Fruit fly (Drosophila melanogaster) whole organism, embryonic: Measurements from ENCODE around the gene TotA.

ENCODE experiments used
- ATbp ChIP-seq: fragments of 200-800 bp; sonication (Bioruptor generic); optimal IDR thresholded peaks from 2 replicates; lab custom pipeline; 2017; ENCODE audit warnings: missing biosample characterization, mild to moderate bottlenecking, missing genetic modification characterization, missing genetic modification reagents
- B-H1 ChIP-seq: fragments of 200-800 bp; sonication (Bioruptor generic); IDR thresholded peaks from 3 replicates; pipeline ENCODE4 v1.3.6; 2022; ENCODE audit warnings: missing biosample characterization, missing genetic modification characterization
- CG1024 ChIP-seq: fragments of 200-800 bp; sonication (Bioruptor generic); IDR thresholded peaks from 2 replicates; pipeline ENCODE4 v1.3.6; 2022; ENCODE audit warnings: missing biosample characterization, missing genetic modification characterization
- CG10366 ChIP-seq: fragments of 200-800 bp; sonication (Bioruptor generic); IDR thresholded peaks from 2 replicates; pipeline ENCODE4 v1.3.6; 2022; ENCODE audit warnings: missing biosample characterization, missing genetic modification characterization
- CG10543 ChIP-seq: fragments of 200-800 bp; sonication (Bioruptor generic); optimal IDR thresholded peaks from 3 replicates; lab custom pipeline; 2017; ENCODE audit warnings: missing biosample characterization, mild to moderate bottlenecking, missing genetic modification characterization, moderate library complexity
- CG13287 ChIP-seq: fragments of 200-800 bp; sonication (Bioruptor generic); IDR thresholded peaks from 2 replicates; pipeline ENCODE4 v1.3.6; 2022; ENCODE audit warnings: missing biosample characterization, missing genetic modification characterization; ENCODE audit not compliant: partially characterized antibody
- CG13296 ChIP-seq: fragments of 200-800 bp; sonication (Bioruptor generic); optimal IDR thresholded peaks from 3 replicates; lab custom pipeline; 2018; ENCODE audit warnings: missing biosample characterization, mild to moderate bottlenecking, missing genetic modification characterization
- CG13894 ChIP-seq: fragments of 200-800 bp; sonication (Bioruptor generic); optimal IDR thresholded peaks from 3 replicates; lab custom pipeline; 2018; ENCODE audit warnings: missing biosample characterization, mild to moderate bottlenecking, missing genetic modification characterization, moderate library complexity
- CG15073 ChIP-seq: fragments of 200-800 bp; sonication (Bioruptor generic); optimal IDR thresholded peaks from 2 replicates; lab custom pipeline; 2016; ENCODE audit warnings: missing biosample characterization, missing genetic modification characterization
- CG18599 ChIP-seq: fragments of 200-800 bp; sonication (Bioruptor generic); optimal IDR thresholded peaks from 3 replicates; lab custom pipeline; 2017; ENCODE audit warnings: missing biosample characterization, missing genetic modification characterization, mild to moderate bottlenecking, moderate library complexity, missing genetic modification reagents
- CG2120 ChIP-seq: fragments of 200-800 bp; sonication (Bioruptor generic); optimal IDR thresholded peaks from 3 replicates; lab custom pipeline; 2016; ENCODE audit warnings: missing biosample characterization, missing genetic modification characterization
- CG31365 ChIP-seq: fragments of 200-800 bp; sonication (Bioruptor generic); optimal IDR thresholded peaks from 2 replicates; lab custom pipeline; 2018; ENCODE audit warnings: missing biosample characterization, mild to moderate bottlenecking, missing genetic modification characterization
- CG32532 ChIP-seq: fragments of 200-800 bp; sonication (Bioruptor generic); IDR thresholded peaks from 2 replicates; pipeline ENCODE4 v1.3.6; 2022; ENCODE audit warnings: missing biosample characterization, missing genetic modification characterization
- CG3281 ChIP-seq: fragments of 200-800 bp; sonication (Bioruptor generic); optimal IDR thresholded peaks from 3 replicates; lab custom pipeline; 2017; ENCODE audit warnings: missing biosample characterization, mild to moderate bottlenecking, missing genetic modification characterization
- CG34376 ChIP-seq: fragments of 200-800 bp; sonication (Bioruptor generic); optimal IDR thresholded peaks from 2 replicates; lab custom pipeline; 2018; ENCODE audit warnings: missing biosample characterization, mild to moderate bottlenecking, missing genetic modification characterization
- CG6254 ChIP-seq: fragments of 200-800 bp; sonication (Bioruptor generic); optimal IDR thresholded peaks from 3 replicates; lab custom pipeline; 2017; ENCODE audit warnings: mild to moderate bottlenecking, missing biosample characterization, missing genetic modification reagents, missing genetic modification characterization
- CG7556 ChIP-seq: fragments of 200-800 bp; sonication (Bioruptor generic); optimal IDR thresholded peaks from 2 replicates; lab custom pipeline; 2017; ENCODE audit warnings: missing biosample characterization, mild to moderate bottlenecking, missing genetic modification characterization
- CG8290 ChIP-seq, 3 experiments: fragments of 200-800 bp; sonication (Bioruptor generic); optimal IDR thresholded peaks; 2 replicates each; lab custom pipeline; 2016 to 2019; ENCODE audit warnings: missing biosample characterization in 3 of 3, missing genetic modification characterization in 3 of 3, mild to moderate bottlenecking in 2 of 3, moderate library complexity in 1 of 3
- CG9932 ChIP-seq: fragments of 200-800 bp; sonication (Bioruptor generic); IDR thresholded peaks from 2 replicates; pipeline ENCODE4 v1.3.6; 2022; ENCODE audit warnings: missing biosample characterization, missing genetic modification characterization
- GATAe ChIP-seq: fragments of 200-800 bp; sonication (Bioruptor generic); conservative IDR thresholded peaks from 2 replicates; pipeline ENCODE4 v1.3.6; 2022; ENCODE audit warnings: missing biosample characterization, missing genetic modification characterization
- HHEX ChIP-seq: fragments of 200-800 bp; sonication (Bioruptor generic); optimal IDR thresholded peaks from 3 replicates; lab custom pipeline; 2017; ENCODE audit warnings: missing biosample characterization, mild to moderate bottlenecking, missing genetic modification characterization, missing genetic modification reagents
- HLH3B ChIP-seq: fragments of 200-800 bp; sonication (Bioruptor generic); IDR thresholded peaks from 2 replicates; pipeline ENCODE4 v1.3.6; 2022; ENCODE audit warnings: missing biosample characterization, missing genetic modification characterization
- HmgZ ChIP-seq: fragments of 200-800 bp; sonication (Bioruptor generic); optimal IDR thresholded peaks from 2 replicates; lab custom pipeline; 2018; ENCODE audit warnings: missing biosample characterization, mild to moderate bottlenecking, missing genetic modification characterization
- Mrtf ChIP-seq: fragments of 200-800 bp; sonication (Bioruptor generic); IDR thresholded peaks from 3 replicates; pipeline ENCODE4 v1.3.6; 2022; ENCODE audit warnings: missing biosample characterization, missing genetic modification characterization
- Myb ChIP-seq: fragments of 200-800 bp; sonication (Bioruptor generic); optimal IDR thresholded peaks from 2 replicates; lab custom pipeline; 2016; ENCODE audit warnings: missing biosample characterization, missing genetic modification characterization
- Nf-YC ChIP-seq: fragments of 200-800 bp; optimal IDR thresholded peaks from 3 replicates; lab custom pipeline; 2019; ENCODE audit warnings: missing biosample characterization, mild to moderate bottlenecking, missing genetic modification characterization, moderate library complexity
- NfI ChIP-seq: fragments of 200-800 bp; sonication (Bioruptor generic); optimal IDR thresholded peaks from 3 replicates; lab custom pipeline; 2018; ENCODE audit warnings: missing biosample characterization, mild to moderate bottlenecking, missing genetic modification characterization, moderate library complexity
- Pdp1 ChIP-seq, 2 experiments: fragments of 200-800 bp; sonication (Bioruptor generic); optimal IDR thresholded peaks; 3 replicates each; lab custom pipeline; 2016; ENCODE audit warnings: missing biosample characterization in 2 of 2, missing genetic modification characterization in 2 of 2, mild to moderate bottlenecking in 1 of 2, moderate library complexity in 1 of 2
- Rfx ChIP-seq: fragments of 200-800 bp; sonication (Bioruptor generic); IDR thresholded peaks from 2 replicates; pipeline ENCODE4 v1.3.6; 2022; ENCODE audit warnings: missing biosample characterization, missing genetic modification characterization
- TFAM ChIP-seq: fragments of 200-800 bp; sonication (Bioruptor generic); optimal IDR thresholded peaks from 2 replicates; lab custom pipeline; 2017; ENCODE audit warnings: missing biosample characterization, missing genetic modification characterization, inconsistent platforms
- YL-1 ChIP-seq: fragments of 200-800 bp; sonication (Bioruptor generic); optimal IDR thresholded peaks from 3 replicates; lab custom pipeline; 2017; ENCODE audit warnings: missing biosample characterization, mild to moderate bottlenecking, missing genetic modification characterization
- bab2 ChIP-seq: fragments of 200-800 bp; sonication (Bioruptor generic); optimal IDR thresholded peaks from 2 replicates; lab custom pipeline; 2016; ENCODE audit warnings: missing biosample characterization, missing genetic modification characterization
- cg ChIP-seq: fragments of 200-800 bp; sonication (Bioruptor generic); optimal IDR thresholded peaks from 3 replicates; lab custom pipeline; 2019; ENCODE audit warnings: missing biosample characterization, mild to moderate bottlenecking, missing genetic modification characterization, moderate library complexity
- chm ChIP-seq: fragments of 200-800 bp; sonication (Bioruptor generic); IDR thresholded peaks from 2 replicates; pipeline ENCODE4 v1.3.6; 2022; ENCODE audit warnings: missing biosample characterization, missing genetic modification characterization
- eve ChIP-seq, 2 experiments: fragments of >200 bp; optimal IDR thresholded peaks; 2 replicates each; lab custom pipeline; 2017; ENCODE audit warnings: missing biosample characterization in 2 of 2, missing genetic modification characterization in 2 of 2
- gro ChIP-seq: fragments of 200-800 bp; sonication (Bioruptor generic); optimal IDR thresholded peaks from 2 replicates; lab custom pipeline; 2016; ENCODE audit warnings: missing biosample characterization, missing genetic modification characterization
- lab ChIP-seq: fragments of 200-800 bp; sonication (Bioruptor generic); optimal IDR thresholded peaks from 3 replicates; lab custom pipeline; 2017; ENCODE audit warnings: missing biosample characterization, missing genetic modification characterization, mild to moderate bottlenecking, moderate library complexity, missing genetic modification reagents
- lbe ChIP-seq: fragments of 200-800 bp; sonication (Bioruptor generic); optimal IDR thresholded peaks from 2 replicates; lab custom pipeline; 2016; ENCODE audit warnings: missing biosample characterization, mild to moderate bottlenecking, missing genetic modification characterization
- luna ChIP-seq: fragments of 200-800 bp; sonication (Bioruptor generic); optimal IDR thresholded peaks from 2 replicates; lab custom pipeline; 2016; ENCODE audit warnings: missing biosample characterization, missing genetic modification characterization
- maf-S ChIP-seq: fragments of 200-800 bp; sonication (Bioruptor generic); optimal IDR thresholded peaks from 2 replicates; lab custom pipeline; 2016; ENCODE audit warnings: missing biosample characterization, missing genetic modification characterization
- mirr ChIP-seq: fragments of 200-800 bp; sonication (Bioruptor generic); optimal IDR thresholded peaks from 3 replicates; lab custom pipeline; 2018; ENCODE audit warnings: missing biosample characterization, mild to moderate bottlenecking, missing genetic modification characterization
- nau ChIP-seq: fragments of 200-800 bp; sonication (Bioruptor generic); optimal IDR thresholded peaks from 3 replicates; lab custom pipeline; 2017; ENCODE audit warnings: missing biosample characterization, mild to moderate bottlenecking, missing genetic modification characterization, missing genetic modification reagents
- nerfin-1 ChIP-seq: fragments of 200-800 bp; sonication (Bioruptor generic); optimal IDR thresholded peaks from 3 replicates; lab custom pipeline; 2019; ENCODE audit warnings: missing biosample characterization, mild to moderate bottlenecking, missing genetic modification characterization, moderate library complexity
- pan ChIP-seq, 4 experiments: fragments of >200 bp in 3 of 4; fragments of 200-800 bp in 1 of 4; sonication (Bioruptor generic) in 1 of 4; optimal IDR thresholded peaks in 3 of 4; IDR thresholded peaks in 1 of 4; 2 replicates each; pipeline versions ENCODE4 v1.3.6 to Lab custom; 2017 to 2022; ENCODE audit warnings: missing biosample characterization in 2 of 4, missing genetic modification characterization in 2 of 4, mixed read lengths in 1 of 4
- pum ChIP-seq: fragments of 200-800 bp; sonication (Bioruptor generic); optimal IDR thresholded peaks from 2 replicates; lab custom pipeline; 2016; ENCODE audit warnings: missing biosample characterization, missing genetic modification characterization
- row ChIP-seq: fragments of 200-800 bp; sonication (Bioruptor generic); IDR thresholded peaks from 3 replicates; pipeline ENCODE4 v1.3.6; 2022; ENCODE audit warnings: missing biosample characterization, missing genetic modification characterization
- sd ChIP-seq: fragments of 200-800 bp; sonication (Bioruptor generic); optimal IDR thresholded peaks from 3 replicates; lab custom pipeline; 2018; ENCODE audit warnings: missing biosample characterization, mild to moderate bottlenecking, missing genetic modification characterization, moderate library complexity
- slbo ChIP-seq: fragments of 200-800 bp; sonication (Bioruptor generic); IDR thresholded peaks from 2 replicates; pipeline ENCODE4 v1.3.6; 2022; ENCODE audit warnings: missing biosample characterization, missing genetic modification characterization
- sug ChIP-seq: fragments of 200-800 bp; optimal IDR thresholded peaks from 2 replicates; lab custom pipeline; 2019; ENCODE audit warnings: missing biosample characterization, mild to moderate bottlenecking, missing genetic modification characterization, moderate library complexity

Gene TotA

dm6 chr3R:20837242-20837664, 33.6 kb upstream of the TotA start (continued):
- TF ChIP-seq YL-1 (GFP tag; lab: Kevin White, UChicago), result no peak
- no peak for TF ChIP-seq CG7556 (GFP tag; lab: Kevin White, UChicago)
- TF ChIP-seq CG31365 (tag; lab: Kevin White, UChicago), result peak; percentile 13
- TF ChIP-seq lbe (GFP tag; lab: Kevin White, UChicago), result no peak
- no peak for TF ChIP-seq CG13287 (GFP tag; lab: Robert Waterston, UW)
- TF ChIP-seq pum (GFP tag; lab: Kevin White, UChicago), result no peak
- peak; percentile 78 for TF ChIP-seq GATAe (GFP tag; lab: Robert Waterston, UW)
- TF ChIP-seq chm, result no peak
- TF ChIP-seq Myb (GFP tag; lab: Kevin White, UChicago), result no peak
- TF ChIP-seq CG10543, result peak; percentile 74
- no peak for TF ChIP-seq CG1024 (GFP tag; lab: Robert Waterston, UW)
- no peak for TF ChIP-seq CG32532 (GFP tag; lab: Robert Waterston, UW)
- TF ChIP-seq HmgZ (tag; lab: Kevin White, UChicago), result peak; percentile 43
- TF ChIP-seq CG6254, result peak; percentile 57
- TF ChIP-seq HLH3B, result no peak
- TF ChIP-seq CG18599 (GFP tag; lab: Kevin White, UChicago), result peak; percentile 14
- TF ChIP-seq nau (GFP tag; lab: Kevin White, UChicago), result peak; percentile 0
- TF ChIP-seq slbo (GFP tag; lab: Robert Waterston, UW), result peak; percentile 19; the same call in 1 of the 2 replicates
- peak; percentile 62 for TF ChIP-seq CG34376
- no peak for TF ChIP-seq luna (GFP tag; lab: Kevin White, UChicago)
- peak; percentile 71 for TF ChIP-seq CG10366 (GFP tag; lab: Robert Waterston, UW)
- TF ChIP-seq NfI (GFP tag; lab: Kevin White, UChicago), result no peak
- peak; percentile 14 for TF ChIP-seq cg (GFP tag; lab: Kevin White, UChicago)
- no peak for TF ChIP-seq nerfin-1
- TF ChIP-seq Rfx (GFP tag; lab: Robert Waterston, UW), result peak; percentile 25
- peak; percentile 92 for TF ChIP-seq mirr (GFP tag; lab: Kevin White, UChicago)
- TF ChIP-seq CG13894, result peak; percentile 82
- TF ChIP-seq CG13296, result peak; percentile 13
- TF ChIP-seq Mrtf (GFP tag; lab: Robert Waterston, UW), result no peak
- TF ChIP-seq pan (optimal IDR thresholded peaks at IDR 0.05; lab: Kevin White, UChicago), result no peak
- TF ChIP-seq pan (GFP tag; optimal IDR thresholded peaks at IDR 0.05 in 1 of 2, IDR thresholded peaks at IDR 0.05 in 1 of 2), result peak in 1 of 2 experiments; percentile 12
- TF ChIP-seq Pdp1 (GFP tag; optimal IDR thresholded peaks at IDR 0.05; lab: Kevin White, UChicago), result peak in 1 of 2 experiments; percentile 74
- TF ChIP-seq TFAM (GFP tag; lab: Kevin White, UChicago), result no peak
- peak; percentile 49 for TF ChIP-seq sug
- peak; percentile 6 for TF ChIP-seq Nf-YC (tag; lab: Kevin White, UChicago)
- peak in 1 of 2 experiments; percentile 2 for TF ChIP-seq eve (GFP tag; optimal IDR thresholded peaks at IDR 0.05; lab: Kevin White, UChicago)
- TF ChIP-seq CG9932 (GFP tag; lab: Robert Waterston, UW), result peak; percentile 22; the same call in 1 of the 2 replicates
- no peak for TF ChIP-seq bab2
- peak; percentile 11 for TF ChIP-seq gro (GFP tag; lab: Kevin White, UChicago)
- peak; percentile 55 for TF ChIP-seq lab (GFP tag; lab: Kevin White, UChicago)
- no peak for TF ChIP-seq CG15073
- peak; percentile 21 for TF ChIP-seq CG2120
- peak; percentile 36; the same call in 1 of the 3 replicates for TF ChIP-seq row
- no peak for TF ChIP-seq B-H1 (GFP tag; lab: Robert Waterston, UW)
- TF ChIP-seq maf-S (GFP tag; lab: Kevin White, UChicago), result no peak
- TF ChIP-seq CG3281, result peak; percentile 12
- TF ChIP-seq ATbp (GFP tag; lab: Kevin White, UChicago), result peak; percentile 1
- TF ChIP-seq CG8290 (GFP tag; optimal IDR thresholded peaks at IDR 0.05; lab: Kevin White, UChicago), result no peak
- TF ChIP-seq CG8290 (tag; optimal IDR thresholded peaks at IDR 0.05; lab: Kevin White, UChicago), result peak in 1 of 2 experiments; percentile 17
- TF ChIP-seq HHEX (GFP tag; lab: Kevin White, UChicago), result peak; percentile 23
- peak; percentile 96 for TF ChIP-seq sd
